Fruit fly (Drosophila melanogaster) whole organism, pupa: ENCODE measurements around the gene Taf9.
A peak's percentile ranks its signal among the peaks of the same experiment; 100 is the strongest.

ENCODE experiments used
- CG17806 ChIP-seq: fragments of 200-800 bp; sonication (Bioruptor generic); optimal IDR thresholded peaks from 2 replicates; lab custom pipeline; 2018; ENCODE audit warnings: missing biosample characterization, mild to moderate bottlenecking, missing genetic modification characterization, moderate library complexity
- CG32121 ChIP-seq: fragments of 200-800 bp; sonication (Bioruptor generic); IDR thresholded peaks from 2 replicates; pipeline ENCODE4 v1.3.6; 2022; ENCODE audit warnings: missing biosample characterization, missing genetic modification characterization
- EcR ChIP-seq: fragments of 200-800 bp; sonication (Bioruptor generic); optimal IDR thresholded peaks from 3 replicates; lab custom pipeline; 2019; ENCODE audit warnings: missing biosample characterization, missing genetic modification characterization, mild to moderate bottlenecking, moderate library complexity, missing genetic modification reagents

- TF ChIP-seq EcR (GFP tag; lab: Kevin White, UChicago) (no peak), CG17806 (tag; lab: Kevin White, UChicago) (peak; percentile 59), CG32121 (GFP tag; lab: Robert Waterston, UW) (no peak)
Measured at dm6 chrX:17806973-17807372, 35.0 kb upstream of the Taf9 start.
